Worm (Caenorhabditis elegans) whole organism, late embryonic: Measurements from ENCODE around the gene hdl-2.

Experiments used
- C08G9.2 ChIP-seq: sonication (generic microtip); optimal IDR thresholded peaks from 2 replicates; lab custom pipeline; 2016; ENCODE audit warnings: mild to moderate bottlenecking, missing genetic modification characterization, moderate library complexity, missing compliant biosample characterization
- C38D4.7 ChIP-seq: fragments of 200-800 bp; sonication (Bioruptor generic); optimal IDR thresholded peaks from 2 replicates; lab custom pipeline; 2018; ENCODE audit warnings: mild to moderate bottlenecking, missing genetic modification characterization, moderate library complexity, missing compliant biosample characterization
- F13H6.1 ChIP-seq: sonication (generic microtip); optimal IDR thresholded peaks from 2 replicates; lab custom pipeline; 2016; ENCODE audit warnings: missing genetic modification characterization, missing compliant biosample characterization
- K02D7.2 ChIP-seq: sonication (generic microtip); optimal IDR thresholded peaks from 2 replicates; lab custom pipeline; 2017; ENCODE audit warnings: mild to moderate bottlenecking, missing genetic modification characterization, missing compliant biosample characterization
- K09A11.1 ChIP-seq: sonication (generic microtip); optimal IDR thresholded peaks from 2 replicates; lab custom pipeline; 2017; ENCODE audit warnings: antibody characterized with exemption, mild to moderate bottlenecking, missing genetic modification characterization, missing compliant biosample characterization; ENCODE audit not compliant: insufficient read depth
- Y22D7AL.16 ChIP-seq: sonication (generic microtip); optimal IDR thresholded peaks from 2 replicates; lab custom pipeline; 2016; ENCODE audit warnings: missing genetic modification characterization, missing compliant biosample characterization
- ahr-1 ChIP-seq: sonication (generic microtip); optimal IDR thresholded peaks from 2 replicates; lab custom pipeline; 2016; ENCODE audit warnings: missing genetic modification characterization, missing compliant biosample characterization
- ama-1 ChIP-seq: fragments of 150-350 bp; optimal IDR thresholded peaks from 2 replicates; lab custom pipeline; 2014
- ceh-14 ChIP-seq: sonication (generic microtip); optimal IDR thresholded peaks from 2 replicates; lab custom pipeline; 2016; ENCODE audit warnings: missing genotype, missing genetic modification characterization, missing compliant biosample characterization
- ceh-2 ChIP-seq: sonication (generic microtip); optimal IDR thresholded peaks from 2 replicates; lab custom pipeline; 2016; ENCODE audit warnings: missing genotype, missing genetic modification characterization, missing compliant biosample characterization
- ceh-22 ChIP-seq: sonication (generic microtip); optimal IDR thresholded peaks from 2 replicates; lab custom pipeline; 2017; ENCODE audit warnings: missing biosample characterization, missing genetic modification characterization
- ceh-24 ChIP-seq: sonication (generic microtip); optimal IDR thresholded peaks from 2 replicates; lab custom pipeline; 2016; ENCODE audit warnings: mild to moderate bottlenecking, missing genetic modification characterization, missing compliant biosample characterization
- ceh-30 ChIP-seq: fragments of 150-350 bp; optimal IDR thresholded peaks from 2 replicates; lab custom pipeline; 2014; ENCODE audit warnings: missing biosample characterization, missing genetic modification characterization
- ceh-31 ChIP-seq: sonication (generic microtip); optimal IDR thresholded peaks from 2 replicates; lab custom pipeline; 2016; ENCODE audit warnings: missing genetic modification characterization, missing compliant biosample characterization
- ceh-34 ChIP-seq: sonication (generic microtip); optimal IDR thresholded peaks from 2 replicates; lab custom pipeline; 2016; ENCODE audit warnings: mild to moderate bottlenecking, missing genetic modification characterization, missing compliant biosample characterization
- ceh-6 ChIP-seq: fragments of 200-800 bp; sonication (Bioruptor generic); optimal IDR thresholded peaks from 2 replicates; lab custom pipeline; 2018; ENCODE audit warnings: mild to moderate bottlenecking, missing genetic modification characterization, missing compliant biosample characterization
- dve-1 ChIP-seq: sonication (generic microtip); optimal IDR thresholded peaks from 2 replicates; lab custom pipeline; 2017; ENCODE audit warnings: antibody characterized with exemption, mild to moderate bottlenecking, missing genetic modification characterization, missing compliant biosample characterization
- eyg-1 ChIP-seq: sonication (generic microtip); optimal IDR thresholded peaks from 2 replicates; lab custom pipeline; 2016; ENCODE audit warnings: missing genotype, missing genetic modification characterization, missing compliant biosample characterization
- fax-1 ChIP-seq: sonication (generic microtip); optimal IDR thresholded peaks from 2 replicates; lab custom pipeline; 2016; ENCODE audit warnings: missing genotype, missing genetic modification characterization, missing compliant biosample characterization
- fkh-10 ChIP-seq: fragments of 150-350 bp; optimal IDR thresholded peaks from 2 replicates; lab custom pipeline; 2014; ENCODE audit warnings: missing biosample characterization, missing genetic modification reagents, missing genetic modification characterization
- gmeb-2 ChIP-seq: sonication (generic microtip); optimal IDR thresholded peaks from 2 replicates; lab custom pipeline; 2016; ENCODE audit warnings: missing genetic modification characterization, inconsistent platforms, missing compliant biosample characterization
- hlh-30 ChIP-seq: sonication (generic microtip); optimal IDR thresholded peaks from 2 replicates; lab custom pipeline; 2017; ENCODE audit warnings: antibody characterized with exemption, missing genetic modification characterization, missing compliant biosample characterization; ENCODE audit not compliant: insufficient read depth
- hlh-6 ChIP-seq: sonication (generic microtip); optimal IDR thresholded peaks from 2 replicates; lab custom pipeline; 2016; ENCODE audit warnings: missing genotype, missing genetic modification characterization, missing compliant biosample characterization
- hlh-8 ChIP-seq: sonication (generic microtip); optimal IDR thresholded peaks from 2 replicates; lab custom pipeline; 2016; ENCODE audit warnings: missing genotype, missing genetic modification characterization, missing compliant biosample characterization
- lim-6 ChIP-seq: sonication (generic microtip); optimal IDR thresholded peaks from 2 replicates; lab custom pipeline; 2016; ENCODE audit warnings: missing genetic modification characterization, missing compliant biosample characterization
- lin-11 ChIP-seq: fragments of 200-800 bp; sonication (Bioruptor generic); optimal IDR thresholded peaks from 2 replicates; lab custom pipeline; 2018; ENCODE audit warnings: mild to moderate bottlenecking, missing genetic modification characterization, missing compliant biosample characterization
- madf-2 ChIP-seq: sonication (generic microtip); optimal IDR thresholded peaks from 2 replicates; lab custom pipeline; 2017; ENCODE audit warnings: missing genetic modification characterization, missing compliant biosample characterization
- mec-3 ChIP-seq: sonication (generic microtip); optimal IDR thresholded peaks from 2 replicates; lab custom pipeline; 2016; ENCODE audit warnings: borderline replicate concordance, missing genetic modification characterization, missing compliant biosample characterization
- nfya-1 ChIP-seq: sonication (generic microtip); optimal IDR thresholded peaks from 2 replicates; lab custom pipeline; 2017; ENCODE audit warnings: missing genetic modification characterization, mild to moderate bottlenecking, missing compliant biosample characterization, antibody characterized with exemption, moderate library complexity
- nhr-11 ChIP-seq: fragments of 150-350 bp; optimal IDR thresholded peaks from 2 replicates; lab custom pipeline; 2014; ENCODE audit warnings: missing biosample characterization, missing genetic modification characterization
- nhr-232 ChIP-seq: sonication (generic microtip); optimal IDR thresholded peaks from 2 replicates; lab custom pipeline; 2016; ENCODE audit warnings: missing genetic modification characterization, missing compliant biosample characterization
- npax-4 ChIP-seq: sonication (generic microtip); optimal IDR thresholded peaks from 2 replicates; lab custom pipeline; 2016; ENCODE audit warnings: missing genetic modification characterization, missing compliant biosample characterization
- pag-3 ChIP-seq: sonication (generic microtip); optimal IDR thresholded peaks from 2 replicates; lab custom pipeline; 2016; ENCODE audit warnings: missing compliant biosample characterization, missing genetic modification characterization, borderline replicate concordance
- pat-9 ChIP-seq: fragments of 200-800 bp; sonication (Bioruptor generic); optimal IDR thresholded peaks from 2 replicates; lab custom pipeline; 2018; ENCODE audit warnings: mild to moderate bottlenecking, missing genetic modification characterization, moderate library complexity, missing compliant biosample characterization
- pax-1 ChIP-seq: fragments of 150-350 bp; optimal IDR thresholded peaks from 2 replicates; lab custom pipeline; 2014; ENCODE audit warnings: missing biosample characterization, missing genetic modification characterization
- pha-4 ChIP-seq: fragments of 150-350 bp; optimal IDR thresholded peaks from 2 replicates; lab custom pipeline; 2018; ENCODE audit warnings: missing biosample characterization, missing genetic modification reagents, missing genetic modification characterization
- pros-1 ChIP-seq: fragments of 150-350 bp; optimal IDR thresholded peaks from 2 replicates; lab custom pipeline; 2014; ENCODE audit warnings: missing biosample characterization, missing genetic modification reagents, missing genetic modification characterization
- ref-2 ChIP-seq: sonication (generic microtip); optimal IDR thresholded peaks from 2 replicates; lab custom pipeline; 2016; ENCODE audit warnings: missing genetic modification characterization, missing compliant biosample characterization
- sdc-2 ChIP-seq: sonication (generic microtip); optimal IDR thresholded peaks from 2 replicates; lab custom pipeline; 2016; ENCODE audit warnings: missing genotype, missing genetic modification characterization, missing compliant biosample characterization
- syd-9 ChIP-seq: sonication (generic microtip); optimal IDR thresholded peaks from 2 replicates; lab custom pipeline; 2016; ENCODE audit warnings: mild to moderate bottlenecking, missing genetic modification characterization, moderate library complexity, missing compliant biosample characterization
- unc-3 ChIP-seq, 2 experiments: fragments of 200-800 bp in 1 of 2; sonication (Bioruptor generic) in 1 of 2; sonication (generic microtip) in 1 of 2; conservative IDR thresholded peaks in 1 of 2; optimal IDR thresholded peaks in 1 of 2; 2 replicates each; pipeline versions ENCODE4 v1.3.6 to Lab custom; 2016 to 2022; ENCODE audit warnings: missing compliant biosample characterization in 2 of 2, missing genetic modification characterization in 2 of 2, missing genetic modification reagents in 1 of 2
- unc-42 ChIP-seq: sonication (generic microtip); optimal IDR thresholded peaks from 2 replicates; lab custom pipeline; 2016; ENCODE audit warnings: missing genotype, missing genetic modification characterization, missing compliant biosample characterization
- unc-55 ChIP-seq: sonication (generic microtip); optimal IDR thresholded peaks from 2 replicates; lab custom pipeline; 2017; ENCODE audit warnings: missing biosample characterization, missing genetic modification reagents, missing genetic modification characterization
- unc-86 ChIP-seq: sonication (generic microtip); optimal IDR thresholded peaks from 2 replicates; lab custom pipeline; 2016; ENCODE audit warnings: missing genetic modification characterization, missing compliant biosample characterization
- zip-5 ChIP-seq: sonication (generic microtip); optimal IDR thresholded peaks from 2 replicates; lab custom pipeline; 2016; ENCODE audit warnings: missing genetic modification characterization, missing compliant biosample characterization
- ztf-16 ChIP-seq: sonication (generic microtip); optimal IDR thresholded peaks from 2 replicates; lab custom pipeline; 2017; ENCODE audit warnings: missing genetic modification characterization, missing compliant biosample characterization

hdl-2 gene

DNA sequence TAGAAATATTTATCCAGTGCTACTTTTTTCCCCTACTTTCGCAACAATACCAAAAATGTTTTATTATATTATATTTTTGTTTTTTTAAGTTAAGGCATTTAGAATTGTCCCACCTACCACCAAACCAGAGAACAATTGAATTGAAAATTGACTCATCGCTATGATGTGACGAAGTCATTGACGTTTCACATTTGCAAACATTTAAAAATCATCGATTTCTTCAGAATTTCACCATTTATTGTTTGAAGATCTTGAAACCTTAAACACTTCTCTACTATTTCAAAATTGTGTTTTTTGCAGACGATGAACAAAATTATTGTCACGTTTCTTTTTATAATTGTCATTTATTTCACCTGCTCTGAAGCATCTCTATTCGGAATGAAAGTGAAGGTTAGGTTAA, 7.2 kb downstream of the hdl-2 start, which contains the start of gene C09G9.8:
Gene C09G9.8, plus strand, starts transcription at position 301 of the 400 bp plus-strand sequence.
- no peak for TF ChIP-seq pax-1 (tag; lab: Kevin White, UChicago)
- no peak for TF ChIP-seq hlh-8
- no peak for TF ChIP-seq pros-1 (tag; lab: Kevin White, UChicago)
- no peak for TF ChIP-seq mec-3
- no peak for TF ChIP-seq ceh-22 (tag; lab: Kevin White, UChicago)
- TF ChIP-seq fax-1 (tag; lab: Kevin White, UChicago), result no peak
- TF ChIP-seq gmeb-2, result no peak
- TF ChIP-seq fkh-10, result no peak
- TF ChIP-seq Y22D7AL.16, result no peak
- no peak for TF ChIP-seq nhr-11
- no peak for TF ChIP-seq ahr-1
- TF ChIP-seq ceh-24 (tag; lab: Kevin White, UChicago), result no peak
- TF ChIP-seq syd-9, result no peak
- TF ChIP-seq sdc-2, result no peak
- TF ChIP-seq pat-9 (tag; lab: Kevin White, UChicago), result no peak
- TF ChIP-seq K09A11.1 (tag; lab: Kevin White, UChicago), result no peak
- TF ChIP-seq K02D7.2 (tag; lab: Kevin White, UChicago), result no peak

- TF ChIP-seq unc-42 (tag; lab: Kevin White, UChicago), result no peak
- TF ChIP-seq unc-86 (tag; lab: Kevin White, UChicago), result no peak
- no peak for TF ChIP-seq ama-1 (lab: Kevin White, UChicago)
- TF ChIP-seq dve-1 (tag; lab: Kevin White, UChicago), result no peak
- TF ChIP-seq eyg-1 (tag; lab: Kevin White, UChicago), result no peak
- no peak for TF ChIP-seq madf-2 (tag; lab: Kevin White, UChicago)
- TF ChIP-seq pros-1 (tag; lab: Kevin White, UChicago), result no peak
- TF ChIP-seq pag-3 (tag; lab: Kevin White, UChicago), result no peak
- TF ChIP-seq ceh-2 (tag; lab: Kevin White, UChicago), result no peak
- TF ChIP-seq ceh-34, result no peak
- TF ChIP-seq ceh-6, result no peak
- no peak for TF ChIP-seq F13H6.1 (tag; lab: Kevin White, UChicago)
- TF ChIP-seq ztf-16 (tag; lab: Kevin White, UChicago), result no peak
- no peak for TF ChIP-seq ref-2
Observed at ce11 chrIV:8886228-8886627, 12.3 kb downstream of the hdl-2 start, which contains the start of gene C09G9.5. C09G9.5 (plus strand) TSS chrIV:8886528.

DNA sequence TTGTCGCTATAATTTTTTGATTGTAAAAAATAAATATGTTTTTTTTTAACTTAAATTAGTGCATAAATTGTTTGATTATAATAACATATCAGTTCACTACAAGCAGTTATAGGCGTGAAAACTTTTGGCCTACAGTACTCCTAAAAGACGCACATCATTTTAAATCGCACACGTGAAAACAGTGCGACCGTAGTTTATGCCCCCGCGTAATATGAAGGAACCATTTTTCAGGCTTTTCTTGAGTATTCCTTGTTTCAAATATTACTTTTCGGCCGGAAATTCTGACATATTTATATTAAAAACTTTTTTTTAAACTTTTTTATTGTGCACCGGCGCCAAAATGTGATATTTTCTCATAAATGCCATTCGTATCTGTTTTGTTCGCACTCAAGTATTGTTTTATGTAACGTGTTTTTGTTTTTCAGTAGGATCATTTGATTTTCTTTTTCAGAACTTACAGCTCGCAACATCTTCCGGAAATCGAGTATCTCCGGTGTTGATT, 14.6 kb downstream of the hdl-2 start, which contains the start of gene oma-1:
Gene oma-1, plus strand, starts transcription at position 452 of the 502 bp plus-strand sequence.
- TF ChIP-seq pag-3 (tag; lab: Kevin White, UChicago) (no peak), unc-42 (tag; lab: Kevin White, UChicago) (no peak), ceh-6 (no peak), ceh-30 (tag; lab: Kevin White, UChicago) (no peak), ahr-1 (no peak), syd-9 (no peak), lim-6 (no peak), ceh-34 (no peak), pros-1 (tag; lab: Kevin White, UChicago) (no peak), pha-4 (tag; lab: Kevin White, UChicago) (no peak), ceh-24 (tag; lab: Kevin White, UChicago) (no peak), hlh-6 (tag; lab: Kevin White, UChicago) (no peak), C08G9.2 (no peak), zip-5 (tag; lab: Kevin White, UChicago) (no peak), F13H6.1 (tag; lab: Kevin White, UChicago) (no peak), ref-2 (no peak), npax-4 (tag; lab: Kevin White, UChicago) (no peak)

DNA sequence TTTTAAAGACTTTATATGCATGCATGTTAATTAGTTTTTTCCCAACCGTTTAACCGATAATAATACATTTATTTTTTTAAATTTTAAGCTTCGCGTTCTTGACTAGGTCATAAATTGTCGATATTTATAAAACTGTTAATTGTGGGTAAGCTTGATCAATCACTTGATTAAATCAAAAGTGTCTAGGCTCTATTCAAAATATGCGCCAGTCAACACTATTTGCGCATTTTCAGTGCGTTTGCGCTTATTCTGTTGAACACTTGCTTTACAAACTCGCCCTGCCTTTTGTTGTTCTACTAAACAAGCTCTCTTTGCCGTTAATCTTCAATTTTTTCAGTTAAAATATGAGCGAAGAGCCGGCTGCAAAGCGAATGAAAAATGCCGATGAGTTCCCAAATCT, 17.2 kb downstream of the hdl-2 start, which contains the start of gene spr-2:
Gene spr-2, plus strand, starts transcription at position 332 of the 400 bp plus-strand sequence.
- TF ChIP-seq hlh-30, result peak; percentile 21
- peak; percentile 17 for TF ChIP-seq ceh-14 (tag; lab: Kevin White, UChicago)
- TF ChIP-seq hlh-6 (tag; lab: Kevin White, UChicago), result no peak
- no peak for TF ChIP-seq unc-3 (GFP tag; conservative IDR thresholded peaks at IDR 0.05; lab: Robert Waterston, UW)
- TF ChIP-seq unc-3 (tag; optimal IDR thresholded peaks at IDR 0.05; lab: Kevin White, UChicago), result no peak
- TF ChIP-seq syd-9, result no peak
- TF ChIP-seq nhr-232 (tag; lab: Kevin White, UChicago), result no peak
- TF ChIP-seq fkh-10, result peak; percentile 8
- TF ChIP-seq ceh-31 (tag; lab: Kevin White, UChicago), result peak; percentile 16
- no peak for TF ChIP-seq unc-55 (GFP tag; lab: Kevin White, UChicago)
- peak; percentile 85 for TF ChIP-seq unc-42 (tag; lab: Kevin White, UChicago)
- TF ChIP-seq ceh-30 (tag; lab: Kevin White, UChicago), result peak; percentile 13
- peak; percentile 36 for TF ChIP-seq unc-86 (tag; lab: Kevin White, UChicago)
- TF ChIP-seq C38D4.7 (GFP tag; lab: Kevin White, UChicago), result no peak
- TF ChIP-seq lin-11 (tag; lab: Kevin White, UChicago), result no peak
- TF ChIP-seq nfya-1 (tag; lab: Kevin White, UChicago), result no peak
- no peak for TF ChIP-seq K09A11.1 (tag; lab: Kevin White, UChicago)
